Worm (Caenorhabditis elegans) whole organism, mixed stage, embryonic: ENCODE data around the gene F01D4.5.

Source experiments
- M03D4.4 ChIP-seq: sonication (generic microtip); optimal IDR thresholded peaks from 2 replicates; lab custom pipeline; 2017; ENCODE audit warnings: mild to moderate bottlenecking, missing genetic modification characterization, missing compliant biosample characterization
- bed-3 ChIP-seq: fragments of 200-800 bp; sonication (Bioruptor generic); optimal IDR thresholded peaks from 3 replicates; lab custom pipeline; 2018; ENCODE audit warnings: mild to moderate bottlenecking, missing genetic modification characterization, moderate library complexity, missing compliant biosample characterization
- blmp-1 ChIP-seq: fragments of 150-350 bp; optimal IDR thresholded peaks from 2 replicates; lab custom pipeline; 2014; ENCODE audit warnings: missing biosample characterization, missing genetic modification characterization
- ceh-39 ChIP-seq: fragments of 150-350 bp; optimal IDR thresholded peaks from 2 replicates; lab custom pipeline; 2014; ENCODE audit warnings: missing biosample characterization, missing genetic modification characterization
- ceh-43 ChIP-seq: fragments of 200-800 bp; sonication (Bioruptor generic); optimal IDR thresholded peaks from 2 replicates; lab custom pipeline; 2018; ENCODE audit warnings: mild to moderate bottlenecking, missing genetic modification characterization, moderate library complexity, missing compliant biosample characterization
- ceh-83 ChIP-seq: fragments of 200-800 bp; sonication (Bioruptor generic); optimal IDR thresholded peaks from 2 replicates; lab custom pipeline; 2018; ENCODE audit warnings: mild to moderate bottlenecking, missing genetic modification characterization, missing compliant biosample characterization
- ces-1 ChIP-seq: fragments of 150-350 bp; optimal IDR thresholded peaks from 2 replicates; lab custom pipeline; 2014; ENCODE audit warnings: missing biosample characterization, missing genetic modification reagents, missing genetic modification characterization
- drap-1 ChIP-seq: fragments of 200-800 bp; sonication (Bioruptor generic); optimal IDR thresholded peaks from 3 replicates; lab custom pipeline; 2018; ENCODE audit warnings: mild to moderate bottlenecking, missing genetic modification characterization, missing compliant biosample characterization
- elt-1 ChIP-seq: sonication (generic microtip); optimal IDR thresholded peaks from 2 replicates; lab custom pipeline; 2017; ENCODE audit warnings: missing genetic modification characterization, mild to moderate bottlenecking, missing compliant biosample characterization, antibody characterized with exemption, moderate library complexity, borderline replicate concordance; ENCODE audit not compliant: insufficient read depth
- elt-3 ChIP-seq: fragments of 150-350 bp; optimal IDR thresholded peaks from 2 replicates; lab custom pipeline; 2014; ENCODE audit warnings: missing biosample characterization, missing genetic modification characterization
- flh-1 ChIP-seq: fragments of 200-800 bp; sonication (Bioruptor generic); optimal IDR thresholded peaks from 2 replicates; lab custom pipeline; 2018; ENCODE audit warnings: mild to moderate bottlenecking, missing genetic modification characterization, moderate library complexity, missing compliant biosample characterization
- ham-2 ChIP-seq: fragments of 200-800 bp; sonication (Bioruptor generic); optimal IDR thresholded peaks from 2 replicates; lab custom pipeline; 2018; ENCODE audit warnings: mild to moderate bottlenecking, missing genetic modification characterization, missing compliant biosample characterization
- hlh-1 ChIP-seq: fragments of 150-350 bp; optimal IDR thresholded peaks from 2 replicates; lab custom pipeline; 2014; ENCODE audit warnings: missing biosample characterization, missing genetic modification reagents, missing genetic modification characterization
- lin-32 ChIP-seq: fragments of 200-800 bp; sonication (Bioruptor generic); optimal IDR thresholded peaks from 2 replicates; lab custom pipeline; 2018; ENCODE audit warnings: mild to moderate bottlenecking, missing genetic modification characterization, missing compliant biosample characterization
- lsy-2 ChIP-seq: fragments of 150-350 bp; optimal IDR thresholded peaks from 2 replicates; lab custom pipeline; 2014; ENCODE audit warnings: missing biosample characterization, missing genetic modification characterization
- mab-5 ChIP-seq: fragments of 150-350 bp; optimal IDR thresholded peaks from 2 replicates; lab custom pipeline; 2014; ENCODE audit warnings: missing biosample characterization, missing genetic modification characterization
- mep-1 ChIP-seq: fragments of 150-350 bp; optimal IDR thresholded peaks from 2 replicates; lab custom pipeline; 2017; ENCODE audit warnings: missing biosample characterization, missing genetic modification reagents, missing genetic modification characterization, inconsistent platforms
- mls-2 ChIP-seq: sonication (generic microtip); optimal IDR thresholded peaks from 2 replicates; lab custom pipeline; 2016; ENCODE audit warnings: mild to moderate bottlenecking, missing genetic modification characterization, moderate library complexity, missing compliant biosample characterization
- nhr-2 ChIP-seq: fragments of 150-350 bp; optimal IDR thresholded peaks from 2 replicates; lab custom pipeline; 2014; ENCODE audit warnings: missing biosample characterization, missing genetic modification characterization
- nhr-237 ChIP-seq: fragments of 150-350 bp; optimal IDR thresholded peaks from 2 replicates; lab custom pipeline; 2014; ENCODE audit warnings: missing biosample characterization, missing genetic modification characterization
- nhr-76 ChIP-seq: sonication (generic microtip); optimal IDR thresholded peaks from 2 replicates; lab custom pipeline; 2017; ENCODE audit warnings: missing biosample characterization, missing genetic modification characterization
- pha-4 ChIP-seq: fragments of 150-350 bp; optimal IDR thresholded peaks from 2 replicates; lab custom pipeline; 2018; ENCODE audit warnings: missing biosample characterization, missing genetic modification reagents, missing genetic modification characterization
- snpc-4 ChIP-seq: fragments of 150-350 bp; optimal IDR thresholded peaks from 2 replicates; lab custom pipeline; 2014; ENCODE audit warnings: missing biosample characterization, missing genetic modification characterization
- sptf-1 ChIP-seq: sonication (generic microtip); optimal IDR thresholded peaks from 2 replicates; lab custom pipeline; 2017; ENCODE audit warnings: mild to moderate bottlenecking, missing genetic modification characterization, moderate library complexity, missing compliant biosample characterization
- tbx-8 ChIP-seq: fragments of 200-800 bp; sonication (Bioruptor generic); optimal IDR thresholded peaks from 2 replicates; lab custom pipeline; 2018; ENCODE audit warnings: mild to moderate bottlenecking, missing genetic modification characterization, moderate library complexity, missing compliant biosample characterization
- unc-120 ChIP-seq: sonication (generic microtip); optimal IDR thresholded peaks from 2 replicates; lab custom pipeline; 2017; ENCODE audit warnings: missing genetic modification characterization, missing compliant biosample characterization; ENCODE audit not compliant: poor library complexity, severe bottlenecking
- unc-39 ChIP-seq: fragments of 150-350 bp; optimal IDR thresholded peaks from 2 replicates; lab custom pipeline; 2014; ENCODE audit warnings: missing biosample characterization, missing genetic modification characterization
- zip-8 ChIP-seq: fragments of 150-350 bp; optimal IDR thresholded peaks from 2 replicates; lab custom pipeline; 2014; ENCODE audit warnings: missing biosample characterization, missing genetic modification characterization

Gene F01D4.5

ce11 chrIV:10437114-10437513 lies 46.3 kb downstream of the F01D4.5 start:
- TF ChIP-seq unc-120, result no peak
- no peak for TF ChIP-seq sptf-1 (tag; lab: Kevin White, UChicago)
- TF ChIP-seq M03D4.4 (tag; lab: Kevin White, UChicago), result no peak
- no peak for TF ChIP-seq snpc-4 (tag; lab: Kevin White, UChicago)
- TF ChIP-seq tbx-8, result no peak
- TF ChIP-seq zip-8 (tag; lab: Kevin White, UChicago), result no peak
- no peak for TF ChIP-seq mep-1 (tag; lab: Kevin White, UChicago)
- no peak for TF ChIP-seq mls-2
- no peak for TF ChIP-seq flh-1 (GFP tag; lab: Kevin White, UChicago)
- no peak for TF ChIP-seq bed-3 (GFP tag; lab: Kevin White, UChicago)
- TF ChIP-seq ham-2 (GFP tag; lab: Kevin White, UChicago), result no peak
- no peak for TF ChIP-seq lsy-2 (tag; lab: Kevin White, UChicago)
- no peak for TF ChIP-seq elt-3 (tag; lab: Kevin White, UChicago)
- TF ChIP-seq nhr-76 (tag; lab: Kevin White, UChicago), result no peak
- TF ChIP-seq elt-1 (tag; lab: Kevin White, UChicago), result no peak
- TF ChIP-seq lin-32, result no peak
- no peak for TF ChIP-seq ceh-43
- no peak for TF ChIP-seq ces-1 (GFP tag; lab: Kevin White, UChicago)
- no peak for TF ChIP-seq unc-39 (tag; lab: Kevin White, UChicago)
- TF ChIP-seq, all 35 proteins: peak for 0

ce11 chrIV:10436401-10436800 lies 47.1 kb downstream of the F01D4.5 start, which contains the start of gene ins-1:
Gene ins-1, plus strand, starts transcription at chrIV:10436701.
- TF ChIP-seq bed-3 (GFP tag; lab: Kevin White, UChicago) (no peak), ham-2 (GFP tag; lab: Kevin White, UChicago) (no peak), drap-1 (no peak), ceh-83 (GFP tag; lab: Kevin White, UChicago) (no peak), mep-1 (tag; lab: Kevin White, UChicago) (no peak), ceh-39 (tag; lab: Kevin White, UChicago) (no peak), nhr-237 (tag; lab: Kevin White, UChicago) (no peak), mab-5 (tag; lab: Kevin White, UChicago) (no peak), elt-1 (tag; lab: Kevin White, UChicago) (no peak), unc-120 (no peak), blmp-1 (no peak), pha-4 (tag; lab: Kevin White, UChicago) (no peak), tbx-8 (no peak), hlh-1 (tag; lab: Kevin White, UChicago) (no peak), sptf-1 (tag; lab: Kevin White, UChicago) (no peak), nhr-76 (tag; lab: Kevin White, UChicago) (no peak), elt-3 (tag; lab: Kevin White, UChicago) (no peak), nhr-2 (tag; lab: Kevin White, UChicago) (no peak), M03D4.4 (tag; lab: Kevin White, UChicago) (no peak)
